Worm (Caenorhabditis elegans) whole organism, mixed stage, embryonic: ENCODE data around the gene cisd-3.1.

Experiments used
- M03D4.4 ChIP-seq: sonication (generic microtip); optimal IDR thresholded peaks from 2 replicates; lab custom pipeline; 2017; ENCODE audit warnings: mild to moderate bottlenecking, missing genetic modification characterization, missing compliant biosample characterization
- bed-3 ChIP-seq: fragments of 200-800 bp; sonication (Bioruptor generic); optimal IDR thresholded peaks from 3 replicates; lab custom pipeline; 2018; ENCODE audit warnings: mild to moderate bottlenecking, missing genetic modification characterization, moderate library complexity, missing compliant biosample characterization
- blmp-1 ChIP-seq: fragments of 150-350 bp; optimal IDR thresholded peaks from 2 replicates; lab custom pipeline; 2014; ENCODE audit warnings: missing biosample characterization, missing genetic modification characterization
- ceh-39 ChIP-seq: fragments of 150-350 bp; optimal IDR thresholded peaks from 2 replicates; lab custom pipeline; 2014; ENCODE audit warnings: missing biosample characterization, missing genetic modification characterization
- ceh-43 ChIP-seq: fragments of 200-800 bp; sonication (Bioruptor generic); optimal IDR thresholded peaks from 2 replicates; lab custom pipeline; 2018; ENCODE audit warnings: mild to moderate bottlenecking, missing genetic modification characterization, moderate library complexity, missing compliant biosample characterization
- ceh-83 ChIP-seq: fragments of 200-800 bp; sonication (Bioruptor generic); optimal IDR thresholded peaks from 2 replicates; lab custom pipeline; 2018; ENCODE audit warnings: mild to moderate bottlenecking, missing genetic modification characterization, missing compliant biosample characterization
- ces-1 ChIP-seq: fragments of 150-350 bp; optimal IDR thresholded peaks from 2 replicates; lab custom pipeline; 2014; ENCODE audit warnings: missing biosample characterization, missing genetic modification reagents, missing genetic modification characterization
- cnd-1 ChIP-seq: fragments of 200-800 bp; sonication (Bioruptor generic); optimal IDR thresholded peaks from 2 replicates; lab custom pipeline; 2018; ENCODE audit warnings: mild to moderate bottlenecking, missing genetic modification characterization, missing compliant biosample characterization
- drap-1 ChIP-seq: fragments of 200-800 bp; sonication (Bioruptor generic); optimal IDR thresholded peaks from 3 replicates; lab custom pipeline; 2018; ENCODE audit warnings: mild to moderate bottlenecking, missing genetic modification characterization, missing compliant biosample characterization
- elt-1 ChIP-seq: sonication (generic microtip); optimal IDR thresholded peaks from 2 replicates; lab custom pipeline; 2017; ENCODE audit warnings: missing genetic modification characterization, mild to moderate bottlenecking, missing compliant biosample characterization, antibody characterized with exemption, moderate library complexity, borderline replicate concordance; ENCODE audit not compliant: insufficient read depth
- elt-3 ChIP-seq: fragments of 150-350 bp; optimal IDR thresholded peaks from 2 replicates; lab custom pipeline; 2014; ENCODE audit warnings: missing biosample characterization, missing genetic modification characterization
- flh-1 ChIP-seq: fragments of 200-800 bp; sonication (Bioruptor generic); optimal IDR thresholded peaks from 2 replicates; lab custom pipeline; 2018; ENCODE audit warnings: mild to moderate bottlenecking, missing genetic modification characterization, moderate library complexity, missing compliant biosample characterization
- ham-2 ChIP-seq: fragments of 200-800 bp; sonication (Bioruptor generic); optimal IDR thresholded peaks from 2 replicates; lab custom pipeline; 2018; ENCODE audit warnings: mild to moderate bottlenecking, missing genetic modification characterization, missing compliant biosample characterization
- hlh-1 ChIP-seq: fragments of 150-350 bp; optimal IDR thresholded peaks from 2 replicates; lab custom pipeline; 2014; ENCODE audit warnings: missing biosample characterization, missing genetic modification reagents, missing genetic modification characterization
- lin-13 ChIP-seq: fragments of 150-350 bp; optimal IDR thresholded peaks from 2 replicates; lab custom pipeline; 2014; ENCODE audit warnings: missing biosample characterization, missing genetic modification characterization
- lin-32 ChIP-seq: fragments of 200-800 bp; sonication (Bioruptor generic); optimal IDR thresholded peaks from 2 replicates; lab custom pipeline; 2018; ENCODE audit warnings: mild to moderate bottlenecking, missing genetic modification characterization, missing compliant biosample characterization
- mep-1 ChIP-seq: fragments of 150-350 bp; optimal IDR thresholded peaks from 2 replicates; lab custom pipeline; 2017; ENCODE audit warnings: missing biosample characterization, missing genetic modification reagents, missing genetic modification characterization, inconsistent platforms
- mls-2 ChIP-seq: sonication (generic microtip); optimal IDR thresholded peaks from 2 replicates; lab custom pipeline; 2016; ENCODE audit warnings: mild to moderate bottlenecking, missing genetic modification characterization, moderate library complexity, missing compliant biosample characterization
- nhr-12 ChIP-seq: fragments of 150-350 bp; optimal IDR thresholded peaks from 2 replicates; lab custom pipeline; 2014; ENCODE audit warnings: missing biosample characterization, missing genetic modification characterization
- nhr-2 ChIP-seq: fragments of 150-350 bp; optimal IDR thresholded peaks from 2 replicates; lab custom pipeline; 2014; ENCODE audit warnings: missing biosample characterization, missing genetic modification characterization
- nhr-237 ChIP-seq: fragments of 150-350 bp; optimal IDR thresholded peaks from 2 replicates; lab custom pipeline; 2014; ENCODE audit warnings: missing biosample characterization, missing genetic modification characterization
- nhr-28 ChIP-seq: fragments of 150-350 bp; optimal IDR thresholded peaks from 2 replicates; lab custom pipeline; 2014; ENCODE audit warnings: missing biosample characterization, missing genetic modification characterization
- pha-4 ChIP-seq: fragments of 150-350 bp; optimal IDR thresholded peaks from 2 replicates; lab custom pipeline; 2018; ENCODE audit warnings: missing biosample characterization, missing genetic modification reagents, missing genetic modification characterization
- sem-2 ChIP-seq: fragments of 200-800 bp; sonication (Bioruptor generic); optimal IDR thresholded peaks from 2 replicates; lab custom pipeline; 2018; ENCODE audit warnings: mild to moderate bottlenecking, missing genetic modification characterization, missing compliant biosample characterization
- snpc-4 ChIP-seq: fragments of 150-350 bp; optimal IDR thresholded peaks from 2 replicates; lab custom pipeline; 2014; ENCODE audit warnings: missing biosample characterization, missing genetic modification characterization
- sptf-1 ChIP-seq: sonication (generic microtip); optimal IDR thresholded peaks from 2 replicates; lab custom pipeline; 2017; ENCODE audit warnings: mild to moderate bottlenecking, missing genetic modification characterization, moderate library complexity, missing compliant biosample characterization
- unc-120 ChIP-seq: sonication (generic microtip); optimal IDR thresholded peaks from 2 replicates; lab custom pipeline; 2017; ENCODE audit warnings: missing genetic modification characterization, missing compliant biosample characterization; ENCODE audit not compliant: poor library complexity, severe bottlenecking
- unc-39 ChIP-seq: fragments of 150-350 bp; optimal IDR thresholded peaks from 2 replicates; lab custom pipeline; 2014; ENCODE audit warnings: missing biosample characterization, missing genetic modification characterization
- unc-62 ChIP-seq: fragments of 150-350 bp; optimal IDR thresholded peaks from 2 replicates; lab custom pipeline; 2014; ENCODE audit warnings: missing biosample characterization, missing genetic modification reagents, missing genetic modification characterization
- zip-8 ChIP-seq: fragments of 150-350 bp; optimal IDR thresholded peaks from 2 replicates; lab custom pipeline; 2014; ENCODE audit warnings: missing biosample characterization, missing genetic modification characterization
- ztf-11 ChIP-seq: fragments of 150-350 bp; optimal IDR thresholded peaks from 2 replicates; lab custom pipeline; 2014; ENCODE audit warnings: missing biosample characterization, missing genetic modification characterization

Gene cisd-3.1

DNA sequence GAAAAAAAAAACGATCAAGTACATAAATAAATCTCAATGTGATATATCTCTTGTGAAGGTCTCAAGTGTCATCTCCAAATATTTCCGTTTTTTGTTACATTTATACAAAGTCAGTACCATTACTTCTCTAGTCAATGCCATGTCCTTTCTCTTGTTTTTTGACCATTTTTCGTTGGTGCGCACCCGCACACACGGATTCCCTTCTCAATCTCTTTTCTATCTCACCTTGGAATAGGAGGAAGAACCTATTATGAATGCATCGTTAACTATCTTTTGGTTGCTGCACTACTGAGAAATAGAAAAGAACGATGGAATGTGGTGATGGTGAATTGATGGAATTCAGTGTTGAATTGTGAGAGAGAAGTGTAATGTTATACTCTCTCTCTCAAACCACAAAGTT is 24.9 kb upstream of the cisd-3.1 start:
- TF ChIP-seq flh-1 (GFP tag; lab: Kevin White, UChicago), result no peak
- no peak for TF ChIP-seq nhr-28 (tag; lab: Kevin White, UChicago)
- no peak for TF ChIP-seq elt-3 (tag; lab: Kevin White, UChicago)
- no peak for TF ChIP-seq ceh-83 (GFP tag; lab: Kevin White, UChicago)
- TF ChIP-seq bed-3 (GFP tag; lab: Kevin White, UChicago), result no peak
- no peak for TF ChIP-seq lin-32 (GFP tag; lab: Kevin White, UChicago)
- no peak for TF ChIP-seq blmp-1 (tag; lab: Kevin White, UChicago)

DNA sequence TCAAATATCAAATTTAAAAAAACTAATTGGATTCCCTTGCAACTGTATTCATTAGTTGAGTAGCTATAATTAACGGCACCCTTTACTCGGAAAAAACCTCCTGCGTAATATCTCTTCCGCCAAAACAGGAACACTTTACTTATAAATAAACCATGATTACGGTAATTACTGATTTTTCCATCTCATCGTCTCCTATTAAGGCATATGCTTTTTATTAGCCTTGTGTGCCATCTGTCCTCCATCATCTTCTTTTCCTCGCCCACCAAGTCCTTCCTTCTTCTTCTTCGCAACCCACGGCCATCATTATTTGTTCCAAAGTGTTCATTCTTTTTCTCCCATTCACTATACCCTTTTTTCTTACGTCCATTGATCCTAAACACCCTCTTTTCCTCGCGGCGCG is 23.3 kb upstream of the cisd-3.1 start:
- peak; percentile 67 for TF ChIP-seq ces-1
- no peak for TF ChIP-seq drap-1 (GFP tag; lab: Kevin White, UChicago)
- TF ChIP-seq lin-32 (GFP tag; lab: Kevin White, UChicago), result peak; percentile 55
- no peak for TF ChIP-seq flh-1 (GFP tag; lab: Kevin White, UChicago)
- no peak for TF ChIP-seq sem-2 (GFP tag; lab: Kevin White, UChicago)
- TF ChIP-seq ceh-43, result peak; percentile 52
- no peak for TF ChIP-seq nhr-2 (tag; lab: Kevin White, UChicago)
- no peak for TF ChIP-seq hlh-1
- peak; percentile 77 for TF ChIP-seq cnd-1 (tag; lab: Kevin White, UChicago)
- no peak for TF ChIP-seq bed-3 (GFP tag; lab: Kevin White, UChicago)
- TF ChIP-seq mls-2 (tag; lab: Kevin White, UChicago), result peak; percentile 60
- no peak for TF ChIP-seq ceh-39 (tag; lab: Kevin White, UChicago)
- no peak for TF ChIP-seq snpc-4 (tag; lab: Kevin White, UChicago)

DNA sequence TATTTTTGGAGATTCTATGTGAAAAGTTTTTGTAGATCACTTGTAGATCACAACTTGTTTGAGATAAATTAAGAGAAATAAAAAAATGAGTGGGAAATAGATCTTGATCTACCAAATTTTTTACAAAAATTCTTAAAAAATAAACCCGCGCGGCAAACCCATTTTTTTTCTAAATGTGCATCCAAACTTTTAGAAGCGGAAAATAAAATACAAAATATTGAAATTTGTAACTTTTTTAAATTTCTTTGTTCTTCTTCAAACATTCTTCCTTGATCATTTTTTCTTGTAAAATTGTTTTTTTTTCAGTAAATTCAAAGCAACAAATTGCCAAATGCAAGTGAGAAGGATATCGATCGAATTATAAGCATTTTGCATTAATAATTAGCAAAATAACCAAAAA is 22.6 kb upstream of the cisd-3.1 start, which contains the start of gene cdh-4:
Gene cdh-4, plus strand, starts transcription at position 301 of the 400 bp plus-strand sequence.
- no peak for TF ChIP-seq ham-2
- TF ChIP-seq nhr-2 (tag; lab: Kevin White, UChicago), result no peak
- TF ChIP-seq ceh-43, result no peak
- no peak for TF ChIP-seq snpc-4 (tag; lab: Kevin White, UChicago)
- no peak for TF ChIP-seq unc-120

DNA sequence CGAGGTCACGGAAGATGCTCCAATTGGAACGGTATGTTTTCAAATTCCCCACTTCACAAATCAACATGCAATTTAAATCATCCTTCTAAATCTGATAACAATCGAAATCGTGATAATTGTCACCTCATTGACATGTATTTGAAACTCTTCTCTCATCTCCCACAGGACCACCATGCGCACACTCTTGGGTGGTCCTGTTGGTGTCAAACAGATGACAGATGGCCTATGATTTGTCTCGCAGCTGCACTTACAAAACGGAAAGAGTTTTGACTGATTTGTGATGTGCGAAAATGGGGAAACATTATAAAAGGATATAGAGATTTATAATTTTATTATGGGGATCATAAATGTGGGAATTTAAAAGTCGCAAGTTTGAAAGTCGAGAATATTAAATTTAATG is 19.3 kb upstream of the cisd-3.1 start:
- no peak for TF ChIP-seq mep-1
- TF ChIP-seq cnd-1 (tag; lab: Kevin White, UChicago), result peak; percentile 86
- TF ChIP-seq snpc-4 (tag; lab: Kevin White, UChicago), result no peak
- peak; percentile 27 for TF ChIP-seq hlh-1
- TF ChIP-seq sptf-1 (tag; lab: Kevin White, UChicago), result no peak
- peak; percentile 59 for TF ChIP-seq ces-1
- no peak for TF ChIP-seq nhr-237 (tag; lab: Kevin White, UChicago)
- no peak for TF ChIP-seq elt-3 (tag; lab: Kevin White, UChicago)
- no peak for TF ChIP-seq M03D4.4 (tag; lab: Kevin White, UChicago)
- no peak for TF ChIP-seq elt-1 (tag; lab: Kevin White, UChicago)
- no peak for TF ChIP-seq ceh-39 (tag; lab: Kevin White, UChicago)
- TF ChIP-seq blmp-1 (tag; lab: Kevin White, UChicago), result no peak
- no peak for TF ChIP-seq nhr-28 (tag; lab: Kevin White, UChicago)
- no peak for TF ChIP-seq sem-2 (GFP tag; lab: Kevin White, UChicago)
- no peak for TF ChIP-seq ham-2
- no peak for TF ChIP-seq ztf-11 (tag; lab: Kevin White, UChicago)
- no peak for TF ChIP-seq pha-4
- no peak for TF ChIP-seq lin-13 (tag; lab: Kevin White, UChicago)
- TF ChIP-seq unc-120, result no peak
- TF ChIP-seq flh-1 (GFP tag; lab: Kevin White, UChicago), result no peak
- no peak for TF ChIP-seq nhr-12 (tag; lab: Kevin White, UChicago)
- TF ChIP-seq unc-62, result peak; percentile 61
- TF ChIP-seq nhr-2 (tag; lab: Kevin White, UChicago), result no peak

DNA sequence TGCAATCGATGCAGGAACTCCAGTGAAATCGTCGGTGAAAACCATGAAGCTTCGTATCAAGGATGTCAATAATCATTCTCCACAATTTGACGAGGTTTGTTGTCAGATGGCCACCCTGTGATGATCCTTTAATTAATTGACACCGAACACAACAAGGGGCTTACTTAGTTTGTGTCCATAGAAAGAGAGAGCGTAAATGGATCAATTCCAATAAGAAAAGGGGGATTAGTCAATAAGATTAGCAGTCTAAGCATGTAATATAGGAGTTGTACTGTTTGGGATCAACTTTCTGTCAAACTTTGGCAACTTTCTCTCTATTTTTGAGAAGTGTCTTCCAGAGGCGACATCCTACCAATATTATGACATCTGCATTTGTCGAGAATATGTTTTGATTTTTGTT is 18.6 kb upstream of the cisd-3.1 start:
- no peak for TF ChIP-seq nhr-12 (tag; lab: Kevin White, UChicago)
- peak; percentile 95 for TF ChIP-seq ces-1

DNA sequence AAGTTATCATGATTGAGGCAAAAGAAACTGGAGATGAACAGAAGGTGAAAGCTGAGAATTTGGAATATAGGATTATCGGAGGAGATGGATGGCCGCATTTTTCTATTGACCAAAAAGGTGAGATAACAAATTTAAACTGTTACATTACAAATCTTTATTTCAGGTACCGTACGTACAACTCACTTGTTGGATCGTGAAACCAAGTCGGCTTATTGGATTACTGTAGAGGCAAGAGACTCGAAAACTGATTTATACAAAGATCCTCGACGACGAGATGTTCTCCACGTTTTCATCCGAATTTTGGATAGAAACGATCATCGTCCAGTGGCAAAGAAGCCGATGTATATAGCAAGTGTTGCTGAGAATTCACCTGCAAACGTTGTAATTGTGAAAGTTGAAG is 16.7 kb upstream of the cisd-3.1 start:
- TF ChIP-seq nhr-12 (tag; lab: Kevin White, UChicago), result no peak
- no peak for TF ChIP-seq unc-120
- TF ChIP-seq M03D4.4 (tag; lab: Kevin White, UChicago), result no peak
- TF ChIP-seq sptf-1 (tag; lab: Kevin White, UChicago), result no peak
- TF ChIP-seq nhr-28 (tag; lab: Kevin White, UChicago), result no peak
- no peak for TF ChIP-seq elt-1 (tag; lab: Kevin White, UChicago)
- no peak for TF ChIP-seq ceh-43
- TF ChIP-seq unc-39 (tag; lab: Kevin White, UChicago), result no peak
- TF ChIP-seq elt-3 (tag; lab: Kevin White, UChicago), result no peak
- TF ChIP-seq zip-8 (tag; lab: Kevin White, UChicago), result no peak
- no peak for TF ChIP-seq mep-1
- no peak for TF ChIP-seq drap-1 (GFP tag; lab: Kevin White, UChicago)
- TF ChIP-seq pha-4, result no peak
- TF ChIP-seq sem-2 (GFP tag; lab: Kevin White, UChicago), result no peak
